Fruit fly (Drosophila melanogaster) whole organism, prepupa: ENCODE results near the gene CG8329.

Experiments
- Blimp-1 ChIP-seq: fragments of 200-800 bp; sonication (Bioruptor generic); optimal IDR thresholded peaks from 3 replicates; lab custom pipeline; 2017; ENCODE audit warnings: missing biosample characterization, missing genetic modification characterization, mild to moderate bottlenecking, moderate library complexity, missing genetic modification reagents
- CG11762 ChIP-seq: fragments of 200-800 bp; sonication (Bioruptor generic); optimal IDR thresholded peaks from 3 replicates; lab custom pipeline; 2016; ENCODE audit warnings: missing biosample characterization, missing genetic modification characterization; ENCODE audit not compliant: insufficient read depth
- CG11902 ChIP-seq: fragments of 200-800 bp; sonication (Bioruptor generic); optimal IDR thresholded peaks from 3 replicates; lab custom pipeline; 2016; ENCODE audit warnings: missing biosample characterization, missing genetic modification characterization
- CG1621 ChIP-seq: fragments of 200-800 bp; sonication (Bioruptor generic); optimal IDR thresholded peaks from 3 replicates; lab custom pipeline; 2018; ENCODE audit warnings: missing biosample characterization, mild to moderate bottlenecking, missing genetic modification characterization
- CG3032 ChIP-seq: fragments of 200-800 bp; optimal IDR thresholded peaks from 2 replicates; lab custom pipeline; 2019; ENCODE audit warnings: missing biosample characterization, mild to moderate bottlenecking, missing genetic modification characterization, moderate library complexity
- CG31627 ChIP-seq: fragments of 200-800 bp; sonication (Bioruptor generic); optimal IDR thresholded peaks from 3 replicates; lab custom pipeline; 2016; ENCODE audit warnings: missing biosample characterization, missing genetic modification characterization
- CG32006 ChIP-seq: fragments of 200-800 bp; sonication (Bioruptor generic); optimal IDR thresholded peaks from 3 replicates; lab custom pipeline; 2017; ENCODE audit warnings: missing biosample characterization, mild to moderate bottlenecking, missing genetic modification characterization
- CG34406 ChIP-seq: fragments of 200-800 bp; sonication (Bioruptor generic); optimal IDR thresholded peaks from 3 replicates; lab custom pipeline; 2016; ENCODE audit warnings: missing biosample characterization, missing genetic modification characterization
- CG3919 ChIP-seq: fragments of 200-800 bp; sonication (Bioruptor generic); optimal IDR thresholded peaks from 3 replicates; lab custom pipeline; 2016; ENCODE audit warnings: missing biosample characterization, missing genetic modification characterization
- CG4318 ChIP-seq: fragments of 200-800 bp; sonication (Bioruptor generic); optimal IDR thresholded peaks from 3 replicates; lab custom pipeline; 2017; ENCODE audit warnings: missing biosample characterization, mild to moderate bottlenecking, missing genetic modification characterization
- CG6276 ChIP-seq: fragments of 200-800 bp; sonication (Bioruptor generic); optimal IDR thresholded peaks from 2 replicates; lab custom pipeline; 2017; ENCODE audit warnings: missing biosample characterization, mild to moderate bottlenecking, missing genetic modification characterization
- CG6792 ChIP-seq: fragments of 200-800 bp; sonication (Bioruptor generic); optimal IDR thresholded peaks from 3 replicates; lab custom pipeline; 2016; ENCODE audit warnings: missing biosample characterization, missing genetic modification characterization
- CG6854 ChIP-seq: fragments of 200-800 bp; sonication (Bioruptor generic); optimal IDR thresholded peaks from 2 replicates; lab custom pipeline; 2017; ENCODE audit warnings: missing biosample characterization, mild to moderate bottlenecking, missing genetic modification characterization
- CG7368 ChIP-seq: fragments of 200-800 bp; sonication (Bioruptor generic); optimal IDR thresholded peaks from 3 replicates; lab custom pipeline; 2016; ENCODE audit warnings: missing biosample characterization, missing genetic modification characterization
- CG8119 ChIP-seq: fragments of 200-800 bp; sonication (Bioruptor generic); IDR thresholded peaks from 3 replicates; pipeline ENCODE4 v1.3.6; 2022; ENCODE audit warnings: missing biosample characterization, missing genetic modification characterization
- CG8632 ChIP-seq: fragments of 200-800 bp; sonication (Bioruptor generic); optimal IDR thresholded peaks from 3 replicates; lab custom pipeline; 2016; ENCODE audit warnings: missing biosample characterization, missing genetic modification characterization
- CG9139 ChIP-seq: fragments of 200-800 bp; sonication (Bioruptor generic); optimal IDR thresholded peaks from 3 replicates; lab custom pipeline; 2017; ENCODE audit warnings: missing biosample characterization, mild to moderate bottlenecking, missing genetic modification characterization
- Eip78C ChIP-seq: fragments of 200-800 bp; sonication (Bioruptor generic); peaks from one replicate; lab custom pipeline; 2016; ENCODE audit warnings: missing biosample characterization, missing genetic modification characterization
- Ets96B ChIP-seq: fragments of 200-800 bp; optimal IDR thresholded peaks from 2 replicates; lab custom pipeline; 2019; ENCODE audit warnings: missing biosample characterization, mild to moderate bottlenecking, missing genetic modification characterization, moderate library complexity
- Hr39 ChIP-seq: fragments of 200-800 bp; sonication (Bioruptor generic); optimal IDR thresholded peaks from 2 replicates; lab custom pipeline; 2016; ENCODE audit warnings: missing biosample characterization, missing genetic modification characterization
- Hr4 ChIP-seq: fragments of 200-800 bp; sonication (Bioruptor generic); optimal IDR thresholded peaks from 3 replicates; lab custom pipeline; 2016; ENCODE audit warnings: missing biosample characterization, missing genetic modification characterization
- Lpt ChIP-seq: fragments of 200-800 bp; sonication (Bioruptor generic); optimal IDR thresholded peaks from 3 replicates; lab custom pipeline; 2016; ENCODE audit warnings: missing biosample characterization, missing genetic modification characterization
- Met ChIP-seq: fragments of 200-800 bp; sonication (Bioruptor generic); optimal IDR thresholded peaks from 3 replicates; lab custom pipeline; 2016; ENCODE audit warnings: missing biosample characterization, missing genetic modification characterization
- Smox ChIP-seq: fragments of 200-800 bp; sonication (Bioruptor generic); optimal IDR thresholded peaks from 3 replicates; lab custom pipeline; 2016; ENCODE audit warnings: missing biosample characterization, missing genetic modification characterization
- Sox14 ChIP-seq: fragments of 200-800 bp; sonication (Bioruptor generic); optimal IDR thresholded peaks from 3 replicates; lab custom pipeline; 2016; ENCODE audit warnings: missing biosample characterization, missing genetic modification characterization
- acj6 ChIP-seq: fragments of 200-800 bp; sonication (Bioruptor generic); optimal IDR thresholded peaks from 3 replicates; lab custom pipeline; 2016; ENCODE audit warnings: missing biosample characterization, missing genetic modification characterization
- cyc ChIP-seq: fragments of 200-800 bp; sonication (Bioruptor generic); optimal IDR thresholded peaks from 3 replicates; lab custom pipeline; 2016; ENCODE audit warnings: missing biosample characterization, missing genetic modification characterization
- dsx ChIP-seq: fragments of 200-800 bp; optimal IDR thresholded peaks from 3 replicates; lab custom pipeline; 2019; ENCODE audit warnings: missing biosample characterization, mild to moderate bottlenecking, missing genetic modification characterization, moderate library complexity; ENCODE audit not compliant: poor library complexity, severe bottlenecking
- esn ChIP-seq: fragments of 200-800 bp; sonication (Bioruptor generic); optimal IDR thresholded peaks from 2 replicates; lab custom pipeline; 2016; ENCODE audit warnings: missing biosample characterization, mild to moderate bottlenecking, missing genetic modification characterization, moderate library complexity
- fd85E ChIP-seq: fragments of 200-800 bp; sonication (Bioruptor generic); optimal IDR thresholded peaks from 3 replicates; lab custom pipeline; 2016; ENCODE audit warnings: missing biosample characterization, missing genetic modification characterization
- fkh ChIP-seq: fragments of 200-800 bp; sonication (Bioruptor generic); optimal IDR thresholded peaks from 3 replicates; lab custom pipeline; 2017; ENCODE audit warnings: missing biosample characterization, mild to moderate bottlenecking, missing genetic modification characterization, moderate library complexity
- lz ChIP-seq: fragments of 200-800 bp; sonication (Bioruptor generic); optimal IDR thresholded peaks from 3 replicates; lab custom pipeline; 2016; ENCODE audit warnings: missing biosample characterization, missing genetic modification characterization
- net ChIP-seq: fragments of 200-800 bp; sonication (Bioruptor generic); optimal IDR thresholded peaks from 3 replicates; lab custom pipeline; 2016; ENCODE audit warnings: missing biosample characterization, missing genetic modification characterization
- pdm3 ChIP-seq: fragments of 200-800 bp; sonication (Bioruptor generic); optimal IDR thresholded peaks from 3 replicates; lab custom pipeline; 2016; ENCODE audit warnings: missing biosample characterization, missing genetic modification characterization
- salr ChIP-seq, 2 experiments: fragments of 200-800 bp; sonication (Bioruptor generic); optimal IDR thresholded peaks; 3 replicates each; lab custom pipeline; 2016 to 2018; ENCODE audit warnings: missing biosample characterization in 2 of 2, missing genetic modification characterization in 2 of 2, mild to moderate bottlenecking in 1 of 2
- svp ChIP-seq: fragments of 200-800 bp; sonication (Bioruptor generic); peaks from one replicate; lab custom pipeline; 2016; ENCODE audit warnings: missing biosample characterization, missing genetic modification characterization

Gene CG8329

DNA sequence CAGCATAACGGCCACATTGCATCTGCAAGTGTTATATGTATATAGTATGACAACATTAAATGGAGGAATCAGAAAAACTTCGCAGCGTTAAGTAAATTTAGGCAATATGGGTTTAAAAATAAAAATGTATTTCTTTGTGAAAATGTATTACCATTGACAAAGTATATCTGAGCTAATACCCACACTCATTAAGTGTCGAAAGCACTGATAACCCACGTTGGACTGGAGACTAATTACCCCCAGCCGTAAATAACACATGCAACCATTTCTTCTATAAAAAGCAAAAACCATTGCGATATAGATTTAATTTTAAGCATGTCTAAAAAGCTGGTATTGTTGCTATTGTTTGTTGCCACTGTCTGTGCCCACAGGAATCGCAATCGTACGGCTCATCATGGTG is at the start of gene CG8329:
Gene CG8329, plus strand, starts transcription at position 301 of the 400 bp plus-strand sequence.
- no peak for TF ChIP-seq svp (GFP tag; lab: Kevin White, UChicago)

DNA sequence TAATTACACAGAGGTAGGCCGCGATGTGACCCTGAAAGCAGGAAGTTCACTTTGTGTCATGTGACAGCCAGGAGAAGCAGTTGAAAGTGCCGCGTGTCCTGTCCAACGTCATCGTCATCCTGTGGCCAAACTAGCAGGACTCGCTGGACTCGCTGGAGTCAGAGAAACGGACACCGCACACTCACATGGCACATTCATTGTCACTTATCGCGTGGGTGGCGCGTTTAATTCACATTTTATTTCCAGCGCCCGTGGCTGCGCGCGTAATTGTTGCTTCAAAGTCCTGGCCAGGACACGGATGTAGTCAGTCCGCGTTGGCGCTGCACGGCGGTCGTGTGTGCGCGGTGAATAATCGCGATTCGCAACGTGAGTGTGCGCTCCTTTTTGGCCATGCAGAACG is 40.4 kb upstream of the CG8329 start, which contains the start of gene Tmc:
Gene Tmc, plus strand, starts transcription at position 301 of the 400 bp plus-strand sequence.
- no peak for TF ChIP-seq Eip78C (GFP tag; lab: Kevin White, UChicago)
- TF ChIP-seq CG8632 (GFP tag; lab: Kevin White, UChicago), result no peak
- TF ChIP-seq Met (GFP tag; lab: Kevin White, UChicago), result no peak
- TF ChIP-seq Sox14 (GFP tag; lab: Kevin White, UChicago), result no peak
- TF ChIP-seq pdm3, result no peak
- TF ChIP-seq net (GFP tag; lab: Kevin White, UChicago), result no peak
- TF ChIP-seq Lpt (GFP tag; lab: Kevin White, UChicago), result no peak
- no peak for TF ChIP-seq fd85E (GFP tag; lab: Kevin White, UChicago)
- TF ChIP-seq esn (GFP tag; lab: Kevin White, UChicago), result no peak

DNA sequence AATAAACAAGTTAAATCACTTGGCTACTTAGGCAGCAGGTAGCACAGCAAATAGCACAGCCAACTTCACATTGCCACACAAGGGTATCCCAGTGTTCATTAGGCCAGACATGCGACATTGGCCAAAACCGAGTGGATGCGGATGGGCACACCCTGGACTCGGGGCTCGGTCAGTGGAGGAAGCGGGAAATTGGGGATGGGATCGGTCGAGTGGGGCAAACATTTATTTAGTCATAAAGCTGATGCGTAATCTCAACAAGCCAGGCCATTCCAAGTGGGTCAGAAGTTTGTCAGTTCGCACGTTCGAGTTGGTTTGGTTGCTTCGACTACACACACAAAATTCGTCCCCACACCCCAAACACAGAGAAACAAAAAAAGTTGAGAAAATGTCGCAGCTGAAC is 39.2 kb upstream of the CG8329 start, which contains the start of gene CG3222:
Gene CG3222, plus strand, starts transcription at position 301 of the 400 bp plus-strand sequence.
- TF ChIP-seq acj6 (GFP tag; lab: Kevin White, UChicago) (no peak), Met (GFP tag; lab: Kevin White, UChicago) (no peak), Ets96B (tag; lab: Kevin White, UChicago) (no peak), fd85E (GFP tag; lab: Kevin White, UChicago) (no peak), Lpt (GFP tag; lab: Kevin White, UChicago) (no peak), CG1621 (tag; lab: Kevin White, UChicago) (no peak), esn (GFP tag; lab: Kevin White, UChicago) (no peak), Blimp-1 (GFP tag; lab: Kevin White, UChicago) (no peak), CG7368 (no peak), Eip78C (GFP tag; lab: Kevin White, UChicago) (no peak), CG6276 (no peak), CG31627 (no peak), dsx (GFP tag; lab: Kevin White, UChicago) (no peak), CG9139 (no peak), Sox14 (GFP tag; lab: Kevin White, UChicago) (no peak)
- TF ChIP-seq, all 60 proteins: peak for 0

DNA sequence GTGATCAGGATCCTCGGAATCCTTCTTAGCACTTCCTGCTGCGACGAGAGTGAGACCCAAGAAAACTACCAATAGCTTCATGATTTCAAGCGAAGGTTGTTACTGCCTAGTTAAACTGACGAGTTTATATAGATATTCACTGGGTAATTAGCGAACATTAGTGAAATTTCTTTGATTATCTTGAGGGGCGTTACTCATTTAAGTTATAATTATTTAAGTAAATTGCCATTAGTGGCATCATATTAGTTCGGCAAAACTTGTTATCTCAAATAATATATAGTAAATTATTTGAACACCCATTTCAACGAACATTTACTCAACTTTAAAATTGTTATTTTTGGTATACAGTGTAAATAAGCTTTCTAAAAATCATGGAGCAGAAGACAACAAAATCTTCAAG is 36.7 kb upstream of the CG8329 start, which contains the start of the genes CG3088 and CG3306:
Gene CG3088, minus strand, starts transcription at position 101 of the 400 bp plus-strand sequence.
Gene CG3306, plus strand, starts transcription at position 299 of the 400 bp plus-strand sequence.
- TF ChIP-seq Eip78C (GFP tag; lab: Kevin White, UChicago) (no peak), CG9139 (no peak), Hr39 (GFP tag; lab: Kevin White, UChicago) (no peak), CG32006 (no peak), Smox (GFP tag; lab: Kevin White, UChicago) (no peak), acj6 (GFP tag; lab: Kevin White, UChicago) (no peak), Lpt (GFP tag; lab: Kevin White, UChicago) (no peak), Sox14 (GFP tag; lab: Kevin White, UChicago) (no peak), esn (GFP tag; lab: Kevin White, UChicago) (no peak), CG4318 (no peak), Ets96B (tag; lab: Kevin White, UChicago) (no peak), CG34406 (no peak), Hr4 (GFP tag; lab: Kevin White, UChicago) (no peak), cyc (no peak), CG3032 (tag; lab: Kevin White, UChicago) (no peak), Blimp-1 (GFP tag; lab: Kevin White, UChicago) (no peak)

DNA sequence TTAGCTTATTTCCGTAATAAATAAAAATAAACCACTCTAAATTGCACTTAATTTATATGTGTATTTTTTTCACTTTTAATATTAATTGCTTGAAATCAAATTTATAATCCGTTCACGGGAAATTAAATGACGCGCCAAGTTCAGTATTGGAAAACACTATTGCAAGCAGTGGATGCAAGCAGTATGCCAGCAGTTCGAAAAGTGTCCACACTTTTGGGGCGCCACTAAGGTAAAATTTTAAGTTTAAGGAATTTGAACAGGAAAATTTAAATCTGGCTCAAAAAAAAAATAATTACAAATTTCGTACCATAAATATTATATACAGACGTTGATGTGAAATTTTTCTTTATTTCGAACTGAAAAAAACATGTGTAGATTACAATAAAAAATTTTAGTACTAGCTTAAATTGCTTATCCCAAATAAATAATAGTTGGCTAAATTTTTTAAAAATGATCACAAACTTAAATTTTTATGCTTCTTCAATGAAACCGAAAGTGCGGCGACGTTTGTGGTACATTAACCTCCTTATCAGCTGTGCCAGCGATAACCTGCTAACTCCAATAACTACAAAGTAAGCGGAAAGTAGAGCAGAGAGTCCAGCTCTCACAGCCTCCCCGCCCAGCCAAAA is 23.8 kb upstream of the CG8329 start:
- peak; percentile 64 for TF ChIP-seq cyc
- no peak for TF ChIP-seq CG6854
- TF ChIP-seq CG34406, result no peak
- TF ChIP-seq salr (GFP tag; optimal IDR thresholded peaks at IDR 0.05; lab: Kevin White, UChicago), result no peak
- no peak for TF ChIP-seq CG11762 (GFP tag; lab: Kevin White, UChicago)
- TF ChIP-seq Met (GFP tag; lab: Kevin White, UChicago), result no peak
- TF ChIP-seq CG3919, result peak; percentile 19
- no peak for TF ChIP-seq Sox14 (GFP tag; lab: Kevin White, UChicago)
- no peak for TF ChIP-seq CG31627
- TF ChIP-seq lz, result peak; percentile 27
- TF ChIP-seq Blimp-1 (GFP tag; lab: Kevin White, UChicago), result peak; percentile 75
- no peak for TF ChIP-seq CG32006
- TF ChIP-seq CG8119 (GFP tag; lab: Robert Waterston, UW), result no peak
- TF ChIP-seq fkh, result no peak
- TF ChIP-seq CG6792 (GFP tag; lab: Kevin White, UChicago), result no peak
- peak; percentile 20 for TF ChIP-seq CG11902 (GFP tag; lab: Kevin White, UChicago)
- no peak for TF ChIP-seq fd85E (GFP tag; lab: Kevin White, UChicago)
